Fruit fly (Drosophila melanogaster): Measurements from ENCODE around the gene CG2540.

Gene CG2540

DNA sequence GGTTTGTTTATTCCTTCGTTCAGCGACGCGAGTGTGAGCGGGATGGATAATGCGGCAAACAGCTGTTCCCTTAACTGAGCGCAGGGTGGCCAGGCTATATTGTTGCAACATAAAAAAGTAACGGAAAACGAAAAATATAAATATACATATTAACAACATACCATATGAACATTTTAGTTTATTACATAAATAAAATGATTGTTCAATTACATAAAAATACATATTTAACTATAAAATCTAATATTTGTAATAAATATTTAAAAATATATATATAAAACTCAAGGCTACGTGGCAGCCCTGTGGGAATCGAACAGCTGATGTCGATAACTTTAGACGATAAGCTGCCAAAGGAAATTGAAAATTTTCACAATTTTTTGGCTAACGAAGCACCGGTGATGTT, at the start of gene CG2540, which contains the start of gene Aven:
CG2540 (plus strand) TSS at position 315 of the 400 bp plus-strand sequence.
Aven (minus strand) TSS at position 77 of the 400 bp plus-strand sequence.
- TF ChIP-seq Dfd (GFP tag; optimal IDR thresholded peaks at IDR 0.05), result no peak
- TF ChIP-seq foxo (GFP tag; optimal IDR thresholded peaks at IDR 0.05), result peak in 1 of 2 experiments; percentile 82
- TF ChIP-seq sage (GFP tag; optimal IDR thresholded peaks at IDR 0.05), result peak; percentile 69
- no peak for TF ChIP-seq Mio (GFP tag; optimal IDR thresholded peaks at IDR 0.05)
- peak; percentile 88 for TF ChIP-seq Sp1 (GFP tag; optimal IDR thresholded peaks at IDR 0.05)
- TF ChIP-seq sv (GFP tag; optimal IDR thresholded peaks at IDR 0.05), result peak; percentile 37
- peak; percentile 70 for TF ChIP-seq psq (GFP tag; optimal IDR thresholded peaks at IDR 0.05)
- peak; percentile 53 for TF ChIP-seq dmrt93B (GFP tag; optimal IDR thresholded peaks at IDR 0.05)
- no peak for TF ChIP-seq CG32264 (GFP tag; optimal IDR thresholded peaks at IDR 0.05)
- peak; percentile 19 for TF ChIP-seq ey (GFP tag; optimal IDR thresholded peaks at IDR 0.05)
- peak; percentile 43 for TF ChIP-seq br (GFP tag; optimal IDR thresholded peaks at IDR 0.05)
- no peak for TF ChIP-seq Abd-B (GFP tag; optimal IDR thresholded peaks at IDR 0.05)
- no peak for TF ChIP-seq dsf (GFP tag; optimal IDR thresholded peaks at IDR 0.05; ENCODE audit: borderline replicate concordance)
- TF ChIP-seq lola (GFP tag; optimal IDR thresholded peaks at IDR 0.05), result no peak
- TF ChIP-seq Dif (GFP tag; optimal IDR thresholded peaks at IDR 0.05; ENCODE audit: partially characterized antibody), result no peak
- no peak for TF ChIP-seq pan (optimal IDR thresholded peaks at IDR 0.05)
- TF ChIP-seq Hr78 (GFP tag; optimal IDR thresholded peaks at IDR 0.05), result no peak
- no peak for TF ChIP-seq usp (GFP tag; optimal IDR thresholded peaks at IDR 0.05)
- no peak for TF ChIP-seq jim (GFP tag; optimal IDR thresholded peaks at IDR 0.05)
- TF ChIP-seq OdsH (GFP tag; optimal IDR thresholded peaks at IDR 0.05), result peak; percentile 71
- no peak for TF ChIP-seq Jra (GFP tag; optimal IDR thresholded peaks at IDR 0.05)
- peak; percentile 59 for TF ChIP-seq h (GFP tag; optimal IDR thresholded peaks at IDR 0.05)
- no peak for TF ChIP-seq brk (GFP tag; optimal IDR thresholded peaks at IDR 0.05)
- TF ChIP-seq rgr (GFP tag; optimal IDR thresholded peaks at IDR 0.05), result peak; percentile 75
- no peak for TF ChIP-seq Myc (optimal IDR thresholded peaks at IDR 0.05)
- TF ChIP-seq Rel (GFP tag; optimal IDR thresholded peaks at IDR 0.05), result no peak
- peak; percentile 79 for TF ChIP-seq Rel (tag; optimal IDR thresholded peaks at IDR 0.05)
- peak; percentile 65 for TF ChIP-seq fru (GFP tag; optimal IDR thresholded peaks at IDR 0.05)
- peak; percentile 80 for TF ChIP-seq CG9705 (GFP tag; optimal IDR thresholded peaks at IDR 0.05)
- peak; percentile 39 for TF ChIP-seq Hnf4 (GFP tag; optimal IDR thresholded peaks at IDR 0.05)
- peak; percentile 54 for TF ChIP-seq woc (GFP tag; optimal IDR thresholded peaks at IDR 0.05)
- peak; percentile 89 for TF ChIP-seq HLH106 (tag; optimal IDR thresholded peaks at IDR 0.05)

DNA sequence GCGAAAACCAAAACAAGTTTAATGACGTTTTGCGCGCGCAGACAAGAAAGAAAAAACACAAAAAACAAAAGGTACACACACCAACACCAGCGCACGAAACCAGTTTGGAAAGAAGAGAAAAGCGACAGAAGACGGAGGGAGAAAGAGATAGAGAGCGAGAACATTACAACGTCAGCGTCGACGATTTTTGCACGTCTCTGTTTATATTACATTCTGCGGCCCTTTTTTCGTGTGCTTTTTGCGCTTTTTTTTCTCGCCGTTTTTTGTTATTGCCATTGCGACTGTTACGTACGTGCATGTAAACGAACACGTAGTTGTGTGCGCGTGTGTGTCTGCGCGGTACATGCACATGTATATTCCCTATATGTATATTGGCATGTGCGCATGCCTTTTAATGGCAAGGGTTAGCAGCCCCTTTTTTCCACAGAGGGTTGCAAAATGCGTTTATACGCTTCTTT, 49.6 kb upstream of the CG2540 start:
- TF ChIP-seq br (GFP tag; optimal IDR thresholded peaks at IDR 0.05) (no peak), Hnf4 (GFP tag; optimal IDR thresholded peaks at IDR 0.05) (no peak), foxo (GFP tag; optimal IDR thresholded peaks at IDR 0.05) (no peak), Hr78 (GFP tag; optimal IDR thresholded peaks at IDR 0.05) (no peak), dl (GFP tag; optimal IDR thresholded peaks at IDR 0.05; ENCODE audit: insufficient read depth in 1 of 2, partially characterized antibody in 2 of 2) (no peak), CG9705 (GFP tag; optimal IDR thresholded peaks at IDR 0.05) (no peak), lola (GFP tag; optimal IDR thresholded peaks at IDR 0.05) (no peak), OdsH (GFP tag; optimal IDR thresholded peaks at IDR 0.05) (no peak), Myc (optimal IDR thresholded peaks at IDR 0.05) (no peak), Mio (GFP tag; optimal IDR thresholded peaks at IDR 0.05) (no peak), Rel (GFP tag; optimal IDR thresholded peaks at IDR 0.05) (no peak), Rel (tag; optimal IDR thresholded peaks at IDR 0.05) (peak; percentile 78), sage (GFP tag; optimal IDR thresholded peaks at IDR 0.05) (no peak), sv (GFP tag; optimal IDR thresholded peaks at IDR 0.05) (no peak), CrebA (GFP tag; optimal IDR thresholded peaks at IDR 0.05; ENCODE audit: borderline replicate concordance) (no peak), Sp1 (GFP tag; optimal IDR thresholded peaks at IDR 0.05) (no peak), Jra (GFP tag; optimal IDR thresholded peaks at IDR 0.05) (no peak), woc (GFP tag; optimal IDR thresholded peaks at IDR 0.05) (no peak), fru (GFP tag; optimal IDR thresholded peaks at IDR 0.05) (no peak), pan (optimal IDR thresholded peaks at IDR 0.05) (no peak), Vsx2 (GFP tag; optimal IDR thresholded peaks at IDR 0.05; ENCODE audit: partially characterized antibody) (no peak), ey (GFP tag; optimal IDR thresholded peaks at IDR 0.05) (no peak), tai (GFP tag; optimal IDR thresholded peaks at IDR 0.05) (no peak), h (GFP tag; optimal IDR thresholded peaks at IDR 0.05) (no peak), rgr (GFP tag; optimal IDR thresholded peaks at IDR 0.05) (no peak), dmrt93B (GFP tag; optimal IDR thresholded peaks at IDR 0.05) (no peak), brk (GFP tag; optimal IDR thresholded peaks at IDR 0.05) (no peak), HLH106 (tag; optimal IDR thresholded peaks at IDR 0.05) (no peak), Hr83 (GFP tag; optimal IDR thresholded peaks at IDR 0.05; ENCODE audit: poor library complexity, severe bottlenecking) (no peak), CG32264 (GFP tag; optimal IDR thresholded peaks at IDR 0.05) (no peak), dsf (GFP tag; optimal IDR thresholded peaks at IDR 0.05; ENCODE audit: borderline replicate concordance) (no peak), N (GFP tag; optimal IDR thresholded peaks at IDR 0.05) (peak; percentile 54), Dfd (GFP tag; optimal IDR thresholded peaks at IDR 0.05) (no peak), usp (GFP tag; optimal IDR thresholded peaks at IDR 0.05) (no peak), GATAd (GFP tag; optimal IDR thresholded peaks at IDR 0.05) (no peak), jim (GFP tag; optimal IDR thresholded peaks at IDR 0.05) (peak; percentile 64), psq (GFP tag; optimal IDR thresholded peaks at IDR 0.05) (peak; percentile 94), Abd-B (GFP tag; optimal IDR thresholded peaks at IDR 0.05) (no peak), Dif (GFP tag; optimal IDR thresholded peaks at IDR 0.05; ENCODE audit: partially characterized antibody) (peak; percentile 66)
